Worm (Caenorhabditis elegans) whole organism, L4 larva: ENCODE data around the gene nhr-31.

ENCODE experiments used
- F26F4.8 ChIP-seq: fragments of 200-800 bp; sonication (Bioruptor generic); conservative IDR thresholded peaks from 2 replicates; pipeline ENCODE4 v1.3.6; 2022; ENCODE audit warnings: missing genetic modification characterization, missing compliant biosample characterization
- F49E8.2 ChIP-seq: sonication (generic microtip); optimal IDR thresholded peaks from 2 replicates; lab custom pipeline; 2016; ENCODE audit warnings: missing compliant biosample characterization, mild to moderate bottlenecking, missing genetic modification characterization, borderline replicate concordance
- Y105C5A.15 ChIP-seq: fragments of 200-800 bp; sonication (Bioruptor generic); IDR thresholded peaks from 2 replicates; pipeline ENCODE4 v1.3.6; 2022; ENCODE audit warnings: missing genetic modification characterization, missing compliant biosample characterization
- Y75B8A.6 ChIP-seq: fragments of 200-800 bp; sonication (Bioruptor generic); IDR thresholded peaks from 2 replicates; pipeline ENCODE4 v1.3.6; 2022; ENCODE audit warnings: missing genetic modification reagents, missing genetic modification characterization, missing compliant biosample characterization
- ZK546.5 ChIP-seq, 2 experiments: sonication (generic microtip); optimal IDR thresholded peaks; 2 replicates each; lab custom pipeline; 2017; ENCODE audit warnings: missing biosample characterization in 2 of 2, missing genetic modification characterization in 2 of 2
- aha-1 ChIP-seq: fragments of 150-350 bp; peaks from one replicate; lab custom pipeline; 2014; ENCODE audit warnings: missing biosample characterization, missing genetic modification characterization
- aly-2 ChIP-seq: sonication (generic microtip); optimal IDR thresholded peaks from 2 replicates; lab custom pipeline; 2018; ENCODE audit warnings: missing biosample characterization, missing genetic modification characterization
- arid-1 ChIP-seq: fragments of 200-800 bp; sonication (Bioruptor generic); conservative IDR thresholded peaks from 2 replicates; pipeline ENCODE4 v1.3.6; 2022; ENCODE audit warnings: missing genetic modification reagents, missing genetic modification characterization, missing compliant biosample characterization
- ceh-28 ChIP-seq: fragments of 150-350 bp; optimal IDR thresholded peaks from 2 replicates; lab custom pipeline; 2014; ENCODE audit warnings: missing biosample characterization, missing genetic modification reagents, missing genetic modification characterization
- ces-1 ChIP-seq: fragments of 150-350 bp; sonication (generic microtip); optimal IDR thresholded peaks from 4 replicates; lab custom pipeline; 2014; ENCODE audit warnings: missing biosample characterization, missing genetic modification reagents, missing genetic modification characterization
- cey-2 ChIP-seq: sonication (generic microtip); optimal IDR thresholded peaks from 3 replicates; lab custom pipeline; 2017; ENCODE audit warnings: missing genetic modification characterization, mild to moderate bottlenecking, missing compliant biosample characterization, antibody characterized with exemption, borderline replicate concordance; ENCODE audit not compliant: insufficient read depth
- daf-19 ChIP-seq: fragments of 200-800 bp; sonication (Bioruptor generic); conservative IDR thresholded peaks from 2 replicates; pipeline ENCODE4 v1.3.6; 2022; ENCODE audit warnings: missing genetic modification characterization, missing compliant biosample characterization
- dmd-6 ChIP-seq: fragments of 200-800 bp; sonication (Bioruptor generic); IDR thresholded peaks from 2 replicates; pipeline ENCODE4 v1.3.6; 2022; ENCODE audit warnings: missing genetic modification reagents, missing genetic modification characterization, missing compliant biosample characterization
- dmd-8 ChIP-seq: fragments of 200-800 bp; sonication (Bioruptor generic); IDR thresholded peaks from 2 replicates; pipeline ENCODE4 v1.3.6; 2022; ENCODE audit warnings: missing genetic modification characterization, missing compliant biosample characterization
- dmd-9 ChIP-seq: fragments of 200-800 bp; sonication (Bioruptor generic); IDR thresholded peaks from 2 replicates; pipeline ENCODE4 v1.3.6; 2022; ENCODE audit warnings: missing genetic modification reagents, missing genetic modification characterization, missing compliant biosample characterization
- egl-27 ChIP-seq: sonication (generic microtip); optimal IDR thresholded peaks from 3 replicates; lab custom pipeline; 2017; ENCODE audit warnings: missing biosample characterization, missing genetic modification reagents, missing genetic modification characterization
- fkh-10 ChIP-seq: fragments of 150-350 bp; optimal IDR thresholded peaks from 2 replicates; lab custom pipeline; 2014; ENCODE audit warnings: missing biosample characterization, missing genetic modification reagents, missing genetic modification characterization
- hmg-1.1 ChIP-seq: fragments of 200-800 bp; sonication (Bioruptor generic); IDR thresholded peaks from 2 replicates; pipeline ENCODE4 v1.3.6; 2022; ENCODE audit warnings: missing genetic modification reagents, missing genetic modification characterization, missing compliant biosample characterization
- lim-7 ChIP-seq: fragments of 200-800 bp; sonication (Bioruptor generic); IDR thresholded peaks from 2 replicates; pipeline ENCODE4 v1.3.6; 2022; ENCODE audit warnings: missing genetic modification characterization, missing compliant biosample characterization
- lin-13 ChIP-seq: fragments of 150-350 bp; optimal IDR thresholded peaks from 2 replicates; lab custom pipeline; 2014; ENCODE audit warnings: missing biosample characterization, missing genetic modification reagents, missing genetic modification characterization
- mdl-1 ChIP-seq, 2 experiments: fragments of 150-350 bp in 1 of 2; sonication (generic microtip) in 1 of 2; optimal IDR thresholded peaks; 2 replicates each; lab custom pipeline; 2014 to 2017; ENCODE audit warnings: missing biosample characterization in 2 of 2, missing genetic modification characterization in 2 of 2
- mes-2 ChIP-seq: sonication (generic microtip); optimal IDR thresholded peaks from 2 replicates; lab custom pipeline; 2016; ENCODE audit warnings: missing genotype, mild to moderate bottlenecking, missing genetic modification characterization, missing compliant biosample characterization; ENCODE audit not compliant: poor library complexity, severe bottlenecking
- mxl-2 ChIP-seq: fragments of 200-800 bp; sonication (Bioruptor generic); conservative IDR thresholded peaks from 2 replicates; pipeline ENCODE4 v1.3.6; 2022; ENCODE audit warnings: missing genetic modification reagents, missing genetic modification characterization, missing compliant biosample characterization
- nhr-102 ChIP-seq: sonication (generic microtip); optimal IDR thresholded peaks from 2 replicates; lab custom pipeline; 2016; ENCODE audit warnings: mild to moderate bottlenecking, missing genetic modification characterization, moderate library complexity, missing compliant biosample characterization
- nhr-11 ChIP-seq: fragments of 150-350 bp; optimal IDR thresholded peaks from 2 replicates; lab custom pipeline; 2014; ENCODE audit warnings: missing biosample characterization, missing genetic modification characterization
- nhr-111 ChIP-seq: fragments of 200-800 bp; sonication (Bioruptor generic); optimal IDR thresholded peaks from 2 replicates; lab custom pipeline; 2018; ENCODE audit warnings: mild to moderate bottlenecking, missing genetic modification characterization, missing compliant biosample characterization
- nhr-25 ChIP-seq: sonication (generic microtip); optimal IDR thresholded peaks from 2 replicates; lab custom pipeline; 2017; ENCODE audit warnings: missing genetic modification characterization, mild to moderate bottlenecking, missing compliant biosample characterization, antibody characterized with exemption, moderate library complexity, borderline replicate concordance; ENCODE audit not compliant: insufficient read depth
- nhr-42 ChIP-seq: fragments of 200-800 bp; sonication (Bioruptor generic); IDR thresholded peaks from 2 replicates; pipeline ENCODE4 v1.3.6; 2022; ENCODE audit warnings: missing genetic modification characterization, missing compliant biosample characterization
- nhr-48 ChIP-seq: sonication (generic microtip); optimal IDR thresholded peaks from 2 replicates; lab custom pipeline; 2016; ENCODE audit warnings: mild to moderate bottlenecking, missing genetic modification characterization, missing compliant biosample characterization
- nhr-76 ChIP-seq: fragments of 150-350 bp; optimal IDR thresholded peaks from 2 replicates; lab custom pipeline; 2014; ENCODE audit warnings: missing biosample characterization, missing genetic modification characterization
- php-3 ChIP-seq: fragments of 200-800 bp; sonication (Bioruptor generic); IDR thresholded peaks from 2 replicates; pipeline ENCODE4 v1.3.6; 2022; ENCODE audit warnings: missing genetic modification reagents, missing genetic modification characterization, missing compliant biosample characterization
- set-16 ChIP-seq: fragments of 200-800 bp; sonication (Bioruptor generic); IDR thresholded peaks from 2 replicates; pipeline ENCODE4 v1.3.6; 2022; ENCODE audit warnings: missing genetic modification reagents, missing genetic modification characterization, missing compliant biosample characterization
- snpc-4 ChIP-seq: fragments of 150-350 bp; optimal IDR thresholded peaks from 2 replicates; lab custom pipeline; 2014; ENCODE audit warnings: missing biosample characterization, missing genetic modification characterization
- tag-97 ChIP-seq: fragments of 200-800 bp; sonication (Bioruptor generic); IDR thresholded peaks from 2 replicates; pipeline ENCODE4 v1.3.6; 2022; ENCODE audit warnings: missing genetic modification characterization, missing compliant biosample characterization
- unc-62 ChIP-seq, 3 experiments: fragments of 150-350 bp in 1 of 3; sonication (generic microtip); optimal IDR thresholded peaks in 2 of 3; peaks in 1 of 3; 1 replicate in 1 of 3; 2 replicates in 2 of 3; lab custom pipeline; 2014 to 2017; ENCODE audit warnings: missing biosample characterization in 3 of 3, missing genetic modification characterization in 3 of 3, missing genetic modification reagents in 3 of 3, missing genotype in 1 of 3
- vab-7 ChIP-seq: fragments of 200-800 bp; sonication (Bioruptor generic); IDR thresholded peaks from 2 replicates; pipeline ENCODE4 v1.3.6; 2022; ENCODE audit warnings: missing genetic modification reagents, missing genetic modification characterization, missing compliant biosample characterization
- zip-11 ChIP-seq: fragments of 200-800 bp; sonication (Bioruptor generic); IDR thresholded peaks from 2 replicates; pipeline ENCODE4 v1.3.6; 2022; ENCODE audit warnings: missing genetic modification characterization, missing compliant biosample characterization
- zip-2 ChIP-seq: fragments of 150-350 bp; optimal IDR thresholded peaks from 2 replicates; lab custom pipeline; 2014; ENCODE audit warnings: missing biosample characterization, missing genetic modification characterization

Gene nhr-31

ce11 chrIV:8004019-8004418 is 25.3 kb downstream of the nhr-31 start, which contains the start of gene rig-4:
rig-4 (minus strand) TSS chrIV:8004119.
- TF ChIP-seq php-3 (GFP tag; lab: Robert Waterston, UW) (no peak), arid-1 (GFP tag; lab: Robert Waterston, UW) (no peak), tag-97 (GFP tag; lab: Robert Waterston, UW) (no peak), Y105C5A.15 (no peak), nhr-25 (tag; lab: Kevin White, UChicago) (no peak), lim-7 (GFP tag; lab: Robert Waterston, UW) (no peak), hmg-1.1 (GFP tag; lab: Robert Waterston, UW) (no peak), nhr-102 (no peak), fkh-10 (no peak), nhr-48 (tag; lab: Kevin White, UChicago) (no peak), daf-19 (GFP tag; lab: Robert Waterston, UW) (no peak), F26F4.8 (GFP tag; lab: Robert Waterston, UW) (no peak), zip-11 (GFP tag; lab: Robert Waterston, UW) (no peak), aly-2 (no peak), ceh-28 (tag; lab: Kevin White, UChicago) (no peak), mxl-2 (GFP tag; lab: Robert Waterston, UW) (no peak), nhr-11 (tag; lab: Kevin White, UChicago) (no peak), ZK546.5 (tag; optimal IDR thresholded peaks at IDR 0.05; lab: Kevin White, UChicago) (no peak), set-16 (GFP tag; lab: Robert Waterston, UW) (no peak), ces-1 (GFP tag; lab: Kevin White, UChicago) (no peak)

ce11 chrIV:8000763-8001162 is 28.6 kb downstream of the nhr-31 start:
- TF ChIP-seq aha-1 (tag; lab: Kevin White, UChicago): peak; percentile 21
- no peak for TF ChIP-seq mes-2 (tag; lab: Kevin White, UChicago)

- TF ChIP-seq unc-62 (GFP tag; optimal IDR thresholded peaks at IDR 0.05 in 1 of 2; lab: Kevin White, UChicago): peak in 1 of 2 experiments; percentile 69
- no peak for TF ChIP-seq unc-62 (tag; optimal IDR thresholded peaks at IDR 0.05; lab: Kevin White, UChicago)
- TF ChIP-seq mdl-1 (tag; optimal IDR thresholded peaks at IDR 0.05; lab: Kevin White, UChicago): no peak
Observed at ce11 chrIV:7994715-7995114, 34.6 kb downstream of the nhr-31 start.

ce11 chrIV:7988385-7988784 is 40.9 kb downstream of the nhr-31 start, which contains the start of gene col-115:
col-115 (plus strand) TSS chrIV:7988685.
- TF ChIP-seq nhr-76 (tag; lab: Kevin White, UChicago) (no peak), cey-2 (tag; lab: Kevin White, UChicago) (no peak), nhr-42 (GFP tag; lab: Robert Waterston, UW) (no peak), lin-13 (GFP tag; lab: Kevin White, UChicago) (no peak), snpc-4 (tag; lab: Kevin White, UChicago) (no peak), dmd-9 (GFP tag; lab: Robert Waterston, UW) (no peak), dmd-8 (GFP tag; lab: Robert Waterston, UW) (no peak), hmg-1.1 (GFP tag; lab: Robert Waterston, UW) (no peak), zip-2 (tag; lab: Kevin White, UChicago) (no peak), vab-7 (GFP tag; lab: Robert Waterston, UW) (no peak), egl-27 (no peak), nhr-111 (GFP tag; lab: Kevin White, UChicago) (no peak), F49E8.2 (tag; lab: Kevin White, UChicago) (no peak), dmd-6 (GFP tag; lab: Robert Waterston, UW) (no peak), Y75B8A.6 (GFP tag; lab: Robert Waterston, UW) (no peak)
